Fruit fly (Drosophila melanogaster) whole organism, embryonic: ENCODE results near the gene CG12974.

Source experiments
- Ada2b ChIP-seq: fragments of 200-800 bp; sonication (Bioruptor generic); IDR thresholded peaks from 2 replicates; pipeline ENCODE4 v1.3.6; 2022; ENCODE audit warnings: missing biosample characterization, missing genetic modification characterization
- Aef1 ChIP-seq: fragments of 200-800 bp; sonication (Bioruptor generic); IDR thresholded peaks from 3 replicates; pipeline ENCODE4 v1.3.6; 2022; ENCODE audit warnings: missing biosample characterization, missing genetic modification characterization
- Asciz ChIP-seq: fragments of 200-800 bp; sonication (Bioruptor generic); optimal IDR thresholded peaks from 2 replicates; lab custom pipeline; 2017; ENCODE audit warnings: missing biosample characterization, mild to moderate bottlenecking, missing genetic modification characterization, missing genetic modification reagents
- Bteb2 ChIP-seq: fragments of 200-800 bp; sonication (Bioruptor generic); optimal IDR thresholded peaks from 2 replicates; lab custom pipeline; 2016; ENCODE audit warnings: missing biosample characterization, missing genetic modification characterization
- CG10209 ChIP-seq: fragments of 200-800 bp; sonication (Bioruptor generic); optimal IDR thresholded peaks from 3 replicates; lab custom pipeline; 2017; ENCODE audit warnings: missing biosample characterization, mild to moderate bottlenecking, missing genetic modification characterization, missing genetic modification reagents
- CG10366 ChIP-seq: fragments of 200-800 bp; sonication (Bioruptor generic); IDR thresholded peaks from 2 replicates; pipeline ENCODE4 v1.3.6; 2022; ENCODE audit warnings: missing biosample characterization, missing genetic modification characterization
- CG10543 ChIP-seq: fragments of 200-800 bp; sonication (Bioruptor generic); optimal IDR thresholded peaks from 3 replicates; lab custom pipeline; 2017; ENCODE audit warnings: missing biosample characterization, mild to moderate bottlenecking, missing genetic modification characterization, moderate library complexity
- CG12769 ChIP-seq: fragments of 200-800 bp; sonication (Bioruptor generic); optimal IDR thresholded peaks from 2 replicates; lab custom pipeline; 2019; ENCODE audit warnings: missing biosample characterization, mild to moderate bottlenecking, missing genetic modification characterization, moderate library complexity
- CG12942 ChIP-seq: fragments of 200-800 bp; sonication (Bioruptor generic); optimal IDR thresholded peaks from 3 replicates; lab custom pipeline; 2016; ENCODE audit warnings: missing biosample characterization, missing genetic modification characterization
- CG15479 ChIP-seq: fragments of 200-800 bp; sonication (Bioruptor generic); optimal IDR thresholded peaks from 3 replicates; lab custom pipeline; 2019; ENCODE audit warnings: missing biosample characterization, mild to moderate bottlenecking, missing genetic modification characterization, moderate library complexity
- CG30403 ChIP-seq: fragments of 200-800 bp; sonication (Bioruptor generic); optimal IDR thresholded peaks from 3 replicates; lab custom pipeline; 2016; ENCODE audit warnings: missing biosample characterization, missing genetic modification characterization
- CG30431 ChIP-seq: fragments of 200-800 bp; sonication (Bioruptor generic); optimal IDR thresholded peaks from 2 replicates; lab custom pipeline; 2017; ENCODE audit warnings: missing biosample characterization, missing genetic modification characterization
- CG4282 ChIP-seq: fragments of 200-800 bp; sonication (Bioruptor generic); optimal IDR thresholded peaks from 2 replicates; lab custom pipeline; 2016; ENCODE audit warnings: missing biosample characterization, missing genetic modification characterization
- CG4820 ChIP-seq: fragments of 200-800 bp; sonication (Bioruptor generic); optimal IDR thresholded peaks from 3 replicates; lab custom pipeline; 2016; ENCODE audit warnings: missing biosample characterization, missing genetic modification characterization
- CG5953 ChIP-seq: fragments of 200-800 bp; sonication (Bioruptor generic); IDR thresholded peaks from 2 replicates; pipeline ENCODE4 v1.3.6; 2022; ENCODE audit warnings: missing biosample characterization, missing genetic modification characterization
- CG6175 ChIP-seq: fragments of 200-800 bp; sonication (Bioruptor generic); IDR thresholded peaks from 3 replicates; pipeline ENCODE4 v1.3.6; 2022; ENCODE audit warnings: missing biosample characterization, missing genetic modification characterization
- CG6654 ChIP-seq: fragments of 200-800 bp; sonication (Bioruptor generic); optimal IDR thresholded peaks from 2 replicates; lab custom pipeline; 2017; ENCODE audit warnings: missing biosample characterization, mild to moderate bottlenecking, missing genetic modification characterization
- CG6765 ChIP-seq: fragments of 200-800 bp; sonication (Bioruptor generic); optimal IDR thresholded peaks from 3 replicates; lab custom pipeline; 2017; ENCODE audit warnings: missing biosample characterization, mild to moderate bottlenecking, missing genetic modification characterization
- CG7271 ChIP-seq: fragments of 200-800 bp; sonication (Bioruptor generic); optimal IDR thresholded peaks from 2 replicates; lab custom pipeline; 2018; ENCODE audit warnings: missing biosample characterization, mild to moderate bottlenecking, missing genetic modification characterization, moderate library complexity
- CG7357 ChIP-seq: fragments of 200-800 bp; sonication (Bioruptor generic); IDR thresholded peaks from 3 replicates; pipeline ENCODE4 v1.3.6; 2022; ENCODE audit warnings: missing biosample characterization, missing genetic modification characterization
- CG7786 ChIP-seq: fragments of 200-800 bp; sonication (Bioruptor generic); optimal IDR thresholded peaks from 2 replicates; lab custom pipeline; 2016; ENCODE audit warnings: missing biosample characterization, missing genetic modification characterization
- CG9797 ChIP-seq: fragments of 200-800 bp; sonication (Bioruptor generic); optimal IDR thresholded peaks from 3 replicates; lab custom pipeline; 2018; ENCODE audit warnings: missing biosample characterization, mild to moderate bottlenecking, missing genetic modification characterization
- CTCF ChIP-seq: fragments of 200-800 bp; sonication (Bioruptor generic); optimal IDR thresholded peaks from 2 replicates; lab custom pipeline; 2017; ENCODE audit warnings: missing biosample characterization, mild to moderate bottlenecking, missing genetic modification characterization, moderate library complexity
- Doc3 ChIP-seq: fragments of 200-800 bp; sonication (Bioruptor generic); IDR thresholded peaks from 3 replicates; pipeline ENCODE4 v1.3.6; 2022; ENCODE audit warnings: missing biosample characterization, missing genetic modification characterization; ENCODE audit not compliant: partially characterized antibody
- Ets65A ChIP-seq: fragments of 200-800 bp; sonication (Bioruptor generic); peaks from one replicate; lab custom pipeline; 2016; ENCODE audit warnings: missing biosample characterization, missing genetic modification characterization
- Lim3 ChIP-seq: fragments of 200-800 bp; sonication (Bioruptor generic); IDR thresholded peaks from 2 replicates; pipeline ENCODE4 v1.3.6; 2022; ENCODE audit warnings: missing biosample characterization, missing genetic modification characterization
- Myb ChIP-seq: fragments of 200-800 bp; sonication (Bioruptor generic); optimal IDR thresholded peaks from 2 replicates; lab custom pipeline; 2016; ENCODE audit warnings: missing biosample characterization, missing genetic modification characterization
- PHDP ChIP-seq: fragments of 200-800 bp; sonication (Bioruptor generic); optimal IDR thresholded peaks from 3 replicates; lab custom pipeline; 2018; ENCODE audit warnings: missing biosample characterization, mild to moderate bottlenecking, missing genetic modification characterization, moderate library complexity
- Pdp1 ChIP-seq, 2 experiments: fragments of 200-800 bp; sonication (Bioruptor generic); optimal IDR thresholded peaks; 3 replicates each; lab custom pipeline; 2016; ENCODE audit warnings: missing biosample characterization in 2 of 2, missing genetic modification characterization in 2 of 2, mild to moderate bottlenecking in 1 of 2, moderate library complexity in 1 of 2
- Xbp1 ChIP-seq: fragments of 200-800 bp; sonication (Bioruptor generic); optimal IDR thresholded peaks from 3 replicates; lab custom pipeline; 2016; ENCODE audit warnings: missing biosample characterization, mild to moderate bottlenecking, missing genetic modification characterization
- ash1 ChIP-seq: fragments of 200-800 bp; sonication (Bioruptor generic); optimal IDR thresholded peaks from 2 replicates; lab custom pipeline; 2018; ENCODE audit warnings: missing biosample characterization, mild to moderate bottlenecking, missing genetic modification characterization
- bab2 ChIP-seq: fragments of 200-800 bp; sonication (Bioruptor generic); optimal IDR thresholded peaks from 2 replicates; lab custom pipeline; 2016; ENCODE audit warnings: missing biosample characterization, missing genetic modification characterization
- br ChIP-seq: fragments of >200 bp; optimal IDR thresholded peaks from 2 replicates; lab custom pipeline; 2017
- bsh ChIP-seq, 2 experiments: fragments of 200-800 bp; sonication (Bioruptor generic); optimal IDR thresholded peaks; 2 replicates each; lab custom pipeline; 2017 to 2018; ENCODE audit warnings: mild to moderate bottlenecking in 2 of 2, missing biosample characterization in 2 of 2, missing genetic modification characterization in 2 of 2, moderate library complexity in 1 of 2
- cg ChIP-seq: fragments of 200-800 bp; sonication (Bioruptor generic); optimal IDR thresholded peaks from 3 replicates; lab custom pipeline; 2019; ENCODE audit warnings: missing biosample characterization, mild to moderate bottlenecking, missing genetic modification characterization, moderate library complexity
- dmrt11E ChIP-seq: fragments of 200-800 bp; sonication (Bioruptor generic); optimal IDR thresholded peaks from 3 replicates; lab custom pipeline; 2018; ENCODE audit warnings: missing biosample characterization, mild to moderate bottlenecking, missing genetic modification characterization, moderate library complexity
- gcm ChIP-seq: fragments of 200-800 bp; sonication (Bioruptor generic); optimal IDR thresholded peaks from 2 replicates; lab custom pipeline; 2019; ENCODE audit warnings: missing biosample characterization, mild to moderate bottlenecking, missing genetic modification characterization, moderate library complexity
- grn ChIP-seq: fragments of 200-800 bp; sonication (Bioruptor generic); optimal IDR thresholded peaks from 3 replicates; lab custom pipeline; 2017; ENCODE audit warnings: missing biosample characterization, missing genetic modification characterization
- gt ChIP-seq: fragments of 200-800 bp; sonication (Bioruptor generic); IDR thresholded peaks from 2 replicates; pipeline ENCODE4 v1.3.6; 2022; ENCODE audit warnings: missing biosample characterization, missing genetic modification characterization
- ham ChIP-seq: fragments of 200-800 bp; sonication (Bioruptor generic); IDR thresholded peaks from 2 replicates; pipeline ENCODE4 v1.3.6; 2022; ENCODE audit warnings: missing biosample characterization, missing genetic modification characterization
- lab ChIP-seq: fragments of 200-800 bp; sonication (Bioruptor generic); optimal IDR thresholded peaks from 3 replicates; lab custom pipeline; 2017; ENCODE audit warnings: missing biosample characterization, missing genetic modification characterization, mild to moderate bottlenecking, moderate library complexity, missing genetic modification reagents
- org-1 ChIP-seq: fragments of 200-800 bp; sonication (Bioruptor generic); optimal IDR thresholded peaks from 2 replicates; lab custom pipeline; 2017; ENCODE audit warnings: missing biosample characterization, missing genetic modification characterization
- pan ChIP-seq, 4 experiments: fragments of >200 bp in 3 of 4; fragments of 200-800 bp in 1 of 4; sonication (Bioruptor generic) in 1 of 4; optimal IDR thresholded peaks in 3 of 4; IDR thresholded peaks in 1 of 4; 2 replicates each; pipeline versions ENCODE4 v1.3.6 to Lab custom; 2017 to 2022; ENCODE audit warnings: missing biosample characterization in 2 of 4, missing genetic modification characterization in 2 of 4, mixed read lengths in 1 of 4
- sc ChIP-seq, 3 experiments: fragments of >200 bp in 2 of 3; fragments of 200-800 bp in 1 of 3; sonication (Bioruptor generic) in 1 of 3; optimal IDR thresholded peaks; 2 replicates in 2 of 3; 3 replicates in 1 of 3; lab custom pipeline; 2017; ENCODE audit warnings: mild to moderate bottlenecking in 1 of 3, missing biosample characterization in 1 of 3, missing genetic modification characterization in 1 of 3, missing genetic modification reagents in 1 of 3
- seq ChIP-seq: fragments of 200-800 bp; sonication (Bioruptor generic); IDR thresholded peaks from 2 replicates; pipeline ENCODE4 v1.3.6; 2022; ENCODE audit warnings: missing biosample characterization, missing genetic modification characterization
- sr ChIP-seq: fragments of 200-800 bp; sonication (Bioruptor generic); IDR thresholded peaks from 3 replicates; pipeline ENCODE4 v1.3.6; 2022; ENCODE audit warnings: missing biosample characterization, missing genetic modification characterization
- ssp ChIP-seq: fragments of 200-800 bp; sonication (Bioruptor generic); IDR thresholded peaks from 2 replicates; pipeline ENCODE4 v1.3.6; 2022; ENCODE audit warnings: missing biosample characterization, missing genetic modification characterization
- trem ChIP-seq: fragments of 200-800 bp; optimal IDR thresholded peaks from 3 replicates; lab custom pipeline; 2019; ENCODE audit warnings: missing biosample characterization, mild to moderate bottlenecking, missing genetic modification characterization, moderate library complexity
- twi ChIP-seq: fragments of 200-800 bp; optimal IDR thresholded peaks from 2 replicates; lab custom pipeline; 2019; ENCODE audit warnings: missing biosample characterization, mild to moderate bottlenecking, missing genetic modification characterization, moderate library complexity

Gene CG12974

dm6 chr3L:21285639-21286338 is at the start of gene CG12974, which contains the start of gene pzg:
Gene CG12974 (minus strand): TSS chr3L:21285962.
Gene pzg (plus strand): TSS chr3L:21286099.
- TF ChIP-seq CG4282 (GFP tag; lab: Kevin White, UChicago) (peak; percentile 68), org-1 (GFP tag; lab: Kevin White, UChicago) (peak; percentile 21), twi (tag; lab: Kevin White, UChicago) (peak; percentile 63), CG12942 (GFP tag; lab: Kevin White, UChicago) (peak; percentile 67), CG7786 (GFP tag; lab: Kevin White, UChicago) (peak; percentile 67), Ada2b (peak; percentile 78), CTCF (GFP tag; lab: Kevin White, UChicago) (peak; percentile 95), ash1 (no peak), grn (GFP tag; lab: Kevin White, UChicago) (no peak), Ets65A (GFP tag; lab: Kevin White, UChicago) (peak; percentile 99), CG4820 (GFP tag; lab: Kevin White, UChicago) (peak; percentile 77), seq (GFP tag; lab: Robert Waterston, UW) (peak; percentile 75), gt (peak; percentile 85), bsh (GFP tag; optimal IDR thresholded peaks at IDR 0.05; lab: Kevin White, UChicago) (peak in 1 of 2 experiments; percentile 69), sc (optimal IDR thresholded peaks at IDR 0.05; lab: Kevin White, UChicago) (no peak), sc (GFP tag; optimal IDR thresholded peaks at IDR 0.05; lab: Kevin White, UChicago) (peak; percentile 18), PHDP (tag; lab: Kevin White, UChicago) (peak; percentile 88), CG9797 (GFP tag; lab: Kevin White, UChicago) (peak; percentile 71), pan (optimal IDR thresholded peaks at IDR 0.05; lab: Kevin White, UChicago) (no peak), pan (GFP tag; optimal IDR thresholded peaks at IDR 0.05 in 1 of 2, IDR thresholded peaks at IDR 0.05 in 1 of 2) (peak in 1 of 2 experiments; percentile 79), Bteb2 (peak; percentile 62), CG10366 (GFP tag; lab: Robert Waterston, UW) (peak; percentile 84), lab (peak; percentile 68), dmrt11E (tag; lab: Kevin White, UChicago) (peak; percentile 95), CG10543 (GFP tag; lab: Kevin White, UChicago) (peak; percentile 89), CG30403 (GFP tag; lab: Kevin White, UChicago) (peak; percentile 93), CG10209 (GFP tag; lab: Kevin White, UChicago) (peak; percentile 77), sr (GFP tag; lab: Robert Waterston, UW) (peak; percentile 34; the same call in 1 of the 3 replicates), Myb (GFP tag; lab: Kevin White, UChicago) (peak; percentile 70), CG15479 (GFP tag; lab: Kevin White, UChicago) (peak; percentile 29), Pdp1 (GFP tag; optimal IDR thresholded peaks at IDR 0.05; lab: Kevin White, UChicago) (peak; percentile 61 to 72), cg (GFP tag; lab: Kevin White, UChicago) (no peak), br (no peak), CG6765 (GFP tag; lab: Kevin White, UChicago) (peak; percentile 65), Doc3 (GFP tag; lab: Robert Waterston, UW) (no peak), ham (GFP tag; lab: Robert Waterston, UW) (peak; percentile 38; the same call in 1 of the 2 replicates), trem (tag; lab: Kevin White, UChicago) (peak; percentile 71), CG6175 (GFP tag; lab: Robert Waterston, UW) (0 out of 3 replicates have a peak, but pooled peaks have one; percentile 6), Asciz (GFP tag; lab: Kevin White, UChicago) (no peak), Xbp1 (GFP tag; lab: Kevin White, UChicago) (peak; percentile 91), CG5953 (peak; percentile 65; the same call in 1 of the 2 replicates), CG7357 (GFP tag; lab: Robert Waterston, UW) (peak; percentile 72; the same call in 2 of the 3 replicates), bab2 (GFP tag; lab: Kevin White, UChicago) (peak; percentile 65), CG12769 (tag; lab: Kevin White, UChicago) (peak; percentile 61), ssp (GFP tag; lab: Robert Waterston, UW) (peak; percentile 86), CG7271 (tag; lab: Kevin White, UChicago) (peak; percentile 64), CG6654 (GFP tag; lab: Kevin White, UChicago) (peak; percentile 35), gcm (GFP tag; lab: Kevin White, UChicago) (no peak), CG30431 (GFP tag; lab: Kevin White, UChicago) (peak; percentile 64), Aef1 (GFP tag; lab: Robert Waterston, UW) (peak; percentile 86), Lim3 (GFP tag; lab: Robert Waterston, UW) (no peak; the same call in 1 of the 2 replicates)
